Worm (Caenorhabditis elegans) whole organism, midembryonic: Measurements from ENCODE around the gene ZK930.7.

ENCODE experiments used
- T22C8.4 ChIP-seq: fragments of 200-800 bp; sonication (Bioruptor generic); IDR thresholded peaks from 2 replicates; pipeline ENCODE4 v1.3.6; 2022; ENCODE audit warnings: missing genetic modification characterization, missing compliant biosample characterization
- cog-1 ChIP-seq: sonication (generic microtip); optimal IDR thresholded peaks from 2 replicates; lab custom pipeline; 2016; ENCODE audit warnings: missing genetic modification characterization, missing compliant biosample characterization
- flt-1 ChIP-seq: fragments of 200-800 bp; sonication (Bioruptor generic); IDR thresholded peaks from 2 replicates; pipeline ENCODE4 v1.3.6; 2022; ENCODE audit warnings: missing genetic modification characterization, missing compliant biosample characterization
- klf-2 ChIP-seq: fragments of 200-800 bp; sonication (Bioruptor generic); conservative IDR thresholded peaks from 2 replicates; pipeline ENCODE4 v1.3.6; 2022; ENCODE audit warnings: missing genetic modification reagents, missing genetic modification characterization, missing compliant biosample characterization
- med-1 ChIP-seq: sonication (generic microtip); optimal IDR thresholded peaks from 2 replicates; lab custom pipeline; 2017; ENCODE audit warnings: missing genetic modification characterization, mild to moderate bottlenecking, missing compliant biosample characterization, antibody characterized with exemption, missing genetic modification reagents; ENCODE audit not compliant: insufficient read depth
- ref-1 ChIP-seq: fragments of 200-800 bp; sonication (Bioruptor generic); conservative IDR thresholded peaks from 2 replicates; pipeline ENCODE4 v1.3.6; 2022; ENCODE audit warnings: missing genetic modification reagents, missing genetic modification characterization, missing compliant biosample characterization
- tab-1 ChIP-seq: fragments of 200-800 bp; sonication (Bioruptor generic); IDR thresholded peaks from 2 replicates; pipeline ENCODE4 v1.3.6; 2022; ENCODE audit warnings: missing genetic modification characterization, missing compliant biosample characterization
- ztf-23 ChIP-seq: fragments of 200-800 bp; sonication (Bioruptor generic); IDR thresholded peaks from 2 replicates; pipeline ENCODE4 v1.3.6; 2022; ENCODE audit warnings: missing genetic modification reagents, missing genetic modification characterization, missing compliant biosample characterization
- ztf-29 ChIP-seq: fragments of 200-800 bp; sonication (Bioruptor generic); IDR thresholded peaks from 2 replicates; pipeline ENCODE4 v1.3.6; 2022; ENCODE audit warnings: missing genetic modification reagents, missing genetic modification characterization, missing compliant biosample characterization

The ZK930.7 gene

DNA sequence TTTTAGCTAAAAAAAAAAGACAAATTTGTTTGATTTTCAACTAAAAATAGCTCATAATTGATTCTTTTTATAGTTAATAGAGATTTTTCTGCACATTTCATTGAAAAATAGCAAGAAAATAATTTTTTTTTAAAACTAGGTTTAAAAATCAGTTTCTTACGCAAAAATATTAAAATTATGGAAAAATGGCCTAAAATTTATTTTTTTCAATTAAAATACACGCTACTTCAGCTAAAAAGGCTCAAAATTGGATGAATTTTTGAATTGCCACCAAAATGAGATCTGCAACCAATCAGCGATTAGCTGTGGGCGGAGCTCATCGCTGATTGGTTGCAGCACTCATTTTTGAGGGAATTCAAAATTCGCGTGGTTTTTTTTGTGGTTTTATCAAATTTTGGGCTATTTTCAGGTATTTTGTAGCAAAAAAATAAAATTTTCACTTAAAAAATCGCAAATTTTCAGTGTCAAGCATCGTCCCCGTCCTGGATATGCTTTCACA is 48.8 kb downstream of the ZK930.7 start:
- TF ChIP-seq ref-1 (GFP tag; lab: Robert Waterston, UW) (no peak), klf-2 (GFP tag; lab: Robert Waterston, UW) (no peak), flt-1 (GFP tag; lab: Robert Waterston, UW) (no peak), tab-1 (GFP tag; lab: Robert Waterston, UW) (no peak), ztf-23 (GFP tag; lab: Robert Waterston, UW) (no peak), ztf-29 (no peak), cog-1 (tag; lab: Kevin White, UChicago) (no peak), med-1 (GFP tag; lab: Kevin White, UChicago) (no peak), T22C8.4 (GFP tag; lab: Robert Waterston, UW) (no peak)

DNA sequence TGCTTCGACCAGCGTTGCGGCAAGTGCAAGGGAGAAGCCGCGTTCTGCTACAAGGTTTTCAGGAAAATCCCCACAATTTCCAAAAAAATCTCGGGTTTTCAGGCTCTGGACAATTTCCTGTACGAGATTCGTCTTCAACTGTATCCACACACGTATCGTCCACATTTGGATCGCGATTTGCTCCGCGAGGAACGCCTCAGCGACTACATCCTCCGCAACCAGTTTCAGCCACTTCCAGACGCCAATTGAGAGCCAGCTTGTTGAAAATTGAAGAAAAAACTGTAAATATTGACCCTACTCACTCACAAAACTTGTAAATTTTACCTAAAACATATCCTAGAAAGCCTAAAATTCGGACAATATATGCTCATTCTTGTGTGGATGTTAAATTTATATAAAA is 50.4 kb downstream of the ZK930.7 start:
- TF ChIP-seq med-1 (GFP tag; lab: Kevin White, UChicago) = no peak
- no peak for TF ChIP-seq ztf-29
- TF ChIP-seq cog-1 (tag; lab: Kevin White, UChicago) = no peak
- TF ChIP-seq ztf-23 (GFP tag; lab: Robert Waterston, UW) = no peak
- TF ChIP-seq T22C8.4 (GFP tag; lab: Robert Waterston, UW) = no peak
- TF ChIP-seq klf-2 (GFP tag; lab: Robert Waterston, UW) = no peak
- TF ChIP-seq ref-1 (GFP tag; lab: Robert Waterston, UW) = no peak
- TF ChIP-seq flt-1 (GFP tag; lab: Robert Waterston, UW) = no peak
- TF ChIP-seq tab-1 (GFP tag; lab: Robert Waterston, UW) = no peak
